Fruit fly (Drosophila melanogaster) whole organism, wandering third instar larva: ENCODE data around the gene CG13737.
A peak's percentile ranks its signal among the peaks of the same experiment; 100 is the strongest.

Source experiments
- CG32264 ChIP-seq: fragments of 200-800 bp; sonication (Bioruptor generic); optimal IDR thresholded peaks from 2 replicates; lab custom pipeline; 2016; ENCODE audit warnings: missing biosample characterization, missing genetic modification characterization
- N ChIP-seq: fragments of >200 bp; optimal IDR thresholded peaks from 2 replicates; lab custom pipeline; 2018; ENCODE audit warnings: missing biosample characterization, missing external identifiers, missing genetic modification characterization
- Vsx2 ChIP-seq: fragments of 200-300, 225-300 bp; sonication (Bioruptor generic); optimal IDR thresholded peaks from 2 replicates; lab custom pipeline; 2018; ENCODE audit warnings: missing biosample characterization, missing genetic modification characterization; ENCODE audit not compliant: partially characterized antibody
- fru ChIP-seq: fragments of 200-800 bp; sonication (Bioruptor generic); optimal IDR thresholded peaks from 3 replicates; lab custom pipeline; 2016; ENCODE audit warnings: missing biosample characterization, mild to moderate bottlenecking, missing genetic modification characterization
- rgr ChIP-seq: fragments of 200-800 bp; sonication (Bioruptor generic); optimal IDR thresholded peaks from 3 replicates; lab custom pipeline; 2016; ENCODE audit warnings: missing biosample characterization, mild to moderate bottlenecking, missing genetic modification characterization
- sage ChIP-seq: fragments of 200-800 bp; sonication (Bioruptor generic); optimal IDR thresholded peaks from 2 replicates; lab custom pipeline; 2016; ENCODE audit warnings: missing biosample characterization, mild to moderate bottlenecking, missing genetic modification characterization

dm6 chr3L:13912777-13913176 lies 34.0 kb downstream of the CG13737 start:
- TF ChIP-seq rgr (peak; percentile 36), N (no peak), Vsx2 (GFP tag; lab: Kevin White, UChicago) (no peak), sage (GFP tag; lab: Kevin White, UChicago) (no peak), CG32264 (GFP tag; lab: Kevin White, UChicago) (no peak), fru (GFP tag; lab: Kevin White, UChicago) (no peak)
